Worm (Caenorhabditis elegans) whole organism, young adult: ENCODE results near the gene osm-8.

Experiments
- attf-5 ChIP-seq: fragments of 200-800 bp; sonication (Bioruptor generic); optimal IDR thresholded peaks from 2 replicates; lab custom pipeline; 2018; ENCODE audit warnings: mild to moderate bottlenecking, missing genetic modification characterization, missing compliant biosample characterization
- dpff-1 ChIP-seq: sonication (generic microtip); optimal IDR thresholded peaks from 2 replicates; lab custom pipeline; 2017; ENCODE audit warnings: mild to moderate bottlenecking, missing genetic modification characterization, missing compliant biosample characterization
- efl-1 ChIP-seq: fragments of 150-350 bp; optimal IDR thresholded peaks from 2 replicates; lab custom pipeline; 2014; ENCODE audit warnings: missing biosample characterization, missing genetic modification reagents, missing genetic modification characterization
- hrde-1 ChIP-seq: sonication (generic microtip); optimal IDR thresholded peaks from 2 replicates; lab custom pipeline; 2016; ENCODE audit warnings: missing genetic modification characterization, mild to moderate bottlenecking, missing compliant biosample characterization, moderate library complexity, missing genotype, missing genetic modification reagents, borderline replicate concordance
- let-526 ChIP-seq: fragments of 200-800 bp; sonication (Bioruptor generic); IDR thresholded peaks from 2 replicates; pipeline ENCODE4 v1.3.6; 2022; ENCODE audit warnings: missing genetic modification reagents, missing genetic modification characterization, missing compliant biosample characterization
- nfyb-1 ChIP-seq: fragments of 200-800 bp; sonication (Bioruptor generic); IDR thresholded peaks from 2 replicates; pipeline ENCODE4 v1.3.6; 2022; ENCODE audit warnings: missing genetic modification reagents, missing genetic modification characterization, missing compliant biosample characterization
- pha-4 ChIP-seq: fragments of 150-350 bp; sonication (generic microtip); optimal IDR thresholded peaks from 2 replicates; lab custom pipeline; 2014; ENCODE audit warnings: missing biosample characterization, missing genetic modification reagents, missing genetic modification characterization
- rpc-1 ChIP-seq, 2 experiments: fragments of 150-350 bp in 1 of 2; sonication (generic microtip) in 1 of 2; optimal IDR thresholded peaks; 2 replicates each; lab custom pipeline; 2014 to 2018; ENCODE audit warnings: missing biosample characterization in 1 of 2, missing genetic modification characterization in 1 of 2, missing genetic modification reagents in 1 of 2, missing genotype in 1 of 2
- snpc-4 ChIP-seq, 5 experiments: fragments of 150-350 bp in 1 of 5; sonication (generic microtip) in 4 of 5; optimal IDR thresholded peaks; 2 replicates each; lab custom pipeline; 2014 to 2018; ENCODE audit warnings: missing genetic modification characterization in 5 of 5, missing biosample characterization in 3 of 5, antibody characterized with exemption in 2 of 5, mild to moderate bottlenecking in 2 of 5, missing compliant biosample characterization in 2 of 5, missing genotype in 2 of 5, moderate library complexity in 2 of 5, missing genetic modification reagents in 1 of 5
- unc-62 ChIP-seq: fragments of 150-350 bp; optimal IDR thresholded peaks from 2 replicates; lab custom pipeline; 2014; ENCODE audit warnings: missing biosample characterization, missing genetic modification reagents, missing genetic modification characterization
- ztf-3 ChIP-seq: fragments of 200-800 bp; sonication (Bioruptor generic); optimal IDR thresholded peaks from 2 replicates; lab custom pipeline; 2018; ENCODE audit warnings: mild to moderate bottlenecking, missing genetic modification characterization, missing compliant biosample characterization

DNA sequence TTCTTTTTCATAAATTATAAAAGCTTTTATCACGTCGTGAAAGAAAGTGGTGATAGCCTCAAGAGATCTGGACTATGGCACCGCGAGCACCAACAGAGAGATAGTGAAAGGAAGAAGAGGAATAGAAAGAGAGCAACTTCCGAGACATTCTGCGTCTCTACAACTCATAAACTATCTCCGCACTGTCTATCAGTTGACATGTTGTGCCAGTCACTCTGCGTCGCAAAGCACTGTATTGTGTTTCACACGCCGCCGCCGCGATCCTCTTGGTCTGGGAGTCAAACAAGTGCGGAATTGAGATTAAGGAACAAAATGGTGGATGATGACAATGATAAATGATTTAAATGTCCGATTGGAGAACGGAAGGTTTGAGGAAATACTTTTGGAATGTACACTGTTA is 18.3 kb upstream of the osm-8 start:
- TF ChIP-seq snpc-4 (GFP tag; optimal IDR thresholded peaks at IDR 0.05; lab: Kevin White, UChicago): no peak
- no peak for TF ChIP-seq snpc-4 (tag; optimal IDR thresholded peaks at IDR 0.05; lab: Kevin White, UChicago)
- no peak for TF ChIP-seq rpc-1 (optimal IDR thresholded peaks at IDR 0.05; lab: Kevin White, UChicago)
- no peak for TF ChIP-seq rpc-1 (tag; optimal IDR thresholded peaks at IDR 0.05; lab: Kevin White, UChicago)
- TF ChIP-seq hrde-1 (tag; lab: Kevin White, UChicago): no peak
- TF ChIP-seq efl-1 (GFP tag; lab: Kevin White, UChicago): no peak
- TF ChIP-seq pha-4 (tag; lab: Kevin White, UChicago): no peak
- TF ChIP-seq attf-5 (GFP tag; lab: Kevin White, UChicago): peak; percentile 18
- TF ChIP-seq unc-62 (GFP tag; lab: Kevin White, UChicago): no peak
- no peak for TF ChIP-seq let-526
- no peak for TF ChIP-seq dpff-1
- TF ChIP-seq ztf-3 (GFP tag; lab: Kevin White, UChicago): no peak
- TF ChIP-seq nfyb-1 (GFP tag; lab: Robert Waterston, UW): 0 out of 2 replicates have a peak, but pooled peaks have one; percentile 26
